Worm (Caenorhabditis elegans): ENCODE results near the gene cht-3.

The cht-3 gene

DNA sequence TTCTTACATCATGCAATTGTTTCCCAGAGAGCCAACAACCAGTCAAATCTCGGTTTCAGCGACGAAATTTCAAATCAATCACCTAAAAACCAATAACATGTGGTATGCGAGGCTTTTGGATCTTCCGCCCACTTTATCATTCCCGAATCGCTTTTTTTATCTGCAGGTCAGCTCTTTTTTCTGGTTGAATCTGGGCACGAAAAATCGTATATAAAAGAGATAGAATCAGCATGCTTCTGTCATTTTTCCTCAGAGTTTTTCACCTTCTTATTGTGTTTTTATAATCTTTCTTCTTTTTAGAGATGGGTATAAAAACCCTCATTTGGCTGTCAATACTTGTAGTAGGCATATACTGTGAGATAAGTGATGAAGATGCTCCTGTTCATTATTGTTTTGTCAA, at the start of gene cht-3:
Gene cht-3 (plus strand): TSS at position 301 of the 400 bp plus-strand sequence.
- TF ChIP-seq snpc-4 (tag; optimal IDR thresholded peaks at IDR 0.05) (no peak), elt-3 (tag; optimal IDR thresholded peaks at IDR 0.05) (no peak), daf-12 (tag; optimal IDR thresholded peaks at IDR 0.05) (no peak), fos-1 (tag; optimal IDR thresholded peaks at IDR 0.05) (no peak)

DNA sequence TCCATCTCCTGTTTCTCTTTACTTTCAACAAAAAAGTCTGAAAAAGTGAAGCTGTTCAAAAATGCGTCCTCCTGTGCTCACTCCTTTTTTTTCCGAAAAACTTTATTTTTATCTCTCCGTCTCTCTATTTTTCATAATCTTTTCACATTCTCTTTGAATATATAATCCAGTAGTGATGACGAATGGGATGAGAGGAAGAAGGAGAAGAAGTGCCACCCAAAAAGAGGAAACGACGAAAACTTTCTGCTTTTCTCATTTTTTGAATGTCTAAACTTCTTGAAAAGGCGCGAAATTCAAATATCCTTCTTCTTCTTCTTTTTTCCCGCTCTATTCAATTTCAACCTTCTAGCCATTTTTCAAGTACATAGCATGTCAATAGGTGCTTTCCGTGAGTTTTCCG, 48.7 kb upstream of the cht-3 start:
- peak; percentile 23 for TF ChIP-seq nfya-1 (tag; optimal IDR thresholded peaks at IDR 0.05; ENCODE audit: insufficient read depth)
- no peak for TF ChIP-seq nhr-43 (tag; optimal IDR thresholded peaks at IDR 0.05; ENCODE audit: poor library complexity, severe bottlenecking)
- TF ChIP-seq lin-15B (tag; optimal IDR thresholded peaks at IDR 0.05) = peak; percentile 13
- no peak for TF ChIP-seq elt-3 (tag; optimal IDR thresholded peaks at IDR 0.05)
- no peak for TF ChIP-seq pha-4 (tag; optimal IDR thresholded peaks at IDR 0.05)
- no peak for TF ChIP-seq skn-1 (tag; optimal IDR thresholded peaks at IDR 0.05)
- TF ChIP-seq snpc-4 (tag; optimal IDR thresholded peaks at IDR 0.05) = no peak
- peak; percentile 90 for TF ChIP-seq fkh-10 (GFP tag; optimal IDR thresholded peaks at IDR 0.05)

DNA sequence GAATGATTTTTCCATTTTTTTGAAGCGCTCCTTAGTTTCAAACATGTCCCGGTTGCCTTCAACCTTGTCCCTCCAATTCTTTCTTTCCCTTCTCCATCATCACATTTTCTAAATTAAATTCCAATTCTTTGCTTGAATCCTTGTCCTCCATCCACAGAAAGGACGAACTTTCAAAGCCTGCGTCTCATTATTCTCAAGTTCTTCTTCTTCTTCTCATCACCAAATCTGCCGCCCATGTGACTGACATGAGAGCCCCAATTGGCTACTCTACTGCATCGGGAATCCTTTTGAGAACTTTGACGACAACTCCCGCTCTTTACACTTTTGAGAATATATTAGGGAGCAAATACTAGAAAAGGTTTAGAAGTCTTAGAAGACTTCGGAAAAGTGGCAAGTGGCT, 46.8 kb upstream of the cht-3 start:
- peak; percentile 78 for TF ChIP-seq nfya-1 (tag; optimal IDR thresholded peaks at IDR 0.05; ENCODE audit: insufficient read depth)
- TF ChIP-seq nhr-25 (tag; optimal IDR thresholded peaks at IDR 0.05) = no peak
- no peak for TF ChIP-seq pha-4 (tag; optimal IDR thresholded peaks at IDR 0.05)
- TF ChIP-seq fkh-10 (GFP tag; optimal IDR thresholded peaks at IDR 0.05) = peak; percentile 92
- TF ChIP-seq tbx-2 (tag; optimal IDR thresholded peaks at IDR 0.05) = no peak
- TF ChIP-seq fkh-2 (tag; optimal IDR thresholded peaks at IDR 0.05) = no peak
- no peak for TF ChIP-seq ztf-4 (tag; optimal IDR thresholded peaks at IDR 0.05)
- TF ChIP-seq sea-2 (GFP tag; optimal IDR thresholded peaks at IDR 0.05) = no peak
- no peak for TF ChIP-seq skn-1 (tag; optimal IDR thresholded peaks at IDR 0.05)
- TF ChIP-seq ceh-82 (tag; optimal IDR thresholded peaks at IDR 0.05) = no peak
- TF ChIP-seq aly-2 (tag; optimal IDR thresholded peaks at IDR 0.05) = no peak
- TF ChIP-seq pqm-1 (tag; optimal IDR thresholded peaks at IDR 0.05) = no peak
- no peak for TF ChIP-seq lin-39 (tag; optimal IDR thresholded peaks at IDR 0.05)
- TF ChIP-seq ama-1 (optimal IDR thresholded peaks at IDR 0.05) = no peak

DNA sequence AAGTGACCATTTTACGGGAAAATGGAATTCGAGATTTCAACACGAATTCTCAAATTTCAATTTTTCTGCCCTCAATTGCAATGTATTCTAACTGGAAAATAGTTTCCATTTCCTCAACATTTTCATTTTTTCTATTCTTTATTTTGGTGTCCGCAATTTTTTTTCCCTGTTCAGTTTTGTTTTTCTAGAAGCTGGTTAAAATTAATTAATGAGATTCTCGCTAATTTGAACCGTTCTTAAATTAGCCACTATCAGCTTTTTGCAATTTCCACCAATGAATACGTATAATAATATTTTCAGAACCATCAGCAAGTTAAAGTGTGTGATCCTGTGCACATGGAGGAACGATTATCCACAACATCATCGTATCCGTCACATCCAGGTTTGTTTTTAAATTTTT, 46.1 kb upstream of the cht-3 start, which contains the start of gene jnk-1:
Gene jnk-1 (plus strand): TSS at position 301 of the 400 bp plus-strand sequence.
- TF ChIP-seq egl-27 (tag; optimal IDR thresholded peaks at IDR 0.05) (no peak), snpc-4 (tag; optimal IDR thresholded peaks at IDR 0.05) (no peak), elt-2 (tag; optimal IDR thresholded peaks at IDR 0.05) (no peak), unc-62 (GFP tag; optimal IDR thresholded peaks at IDR 0.05) (no peak), ztf-4 (tag; optimal IDR thresholded peaks at IDR 0.05) (no peak), eor-1 (tag; optimal IDR thresholded peaks at IDR 0.05) (no peak), fkh-2 (tag; optimal IDR thresholded peaks at IDR 0.05) (no peak), ZK546.5 (tag; optimal IDR thresholded peaks at IDR 0.05) (no peak), ama-1 (optimal IDR thresholded peaks at IDR 0.05) (no peak), elt-3 (tag; optimal IDR thresholded peaks at IDR 0.05) (no peak), lin-15B (tag; optimal IDR thresholded peaks at IDR 0.05) (no peak), unc-39 (tag; optimal IDR thresholded peaks at IDR 0.05) (no peak), nhr-43 (tag; optimal IDR thresholded peaks at IDR 0.05; ENCODE audit: poor library complexity, severe bottlenecking) (no peak), zag-1 (tag; optimal IDR thresholded peaks at IDR 0.05) (no peak), ceh-9 (tag; optimal IDR thresholded peaks at IDR 0.05) (no peak), pha-4 (tag; optimal IDR thresholded peaks at IDR 0.05) (no peak), aly-2 (tag; optimal IDR thresholded peaks at IDR 0.05) (no peak), nhr-76 (tag; optimal IDR thresholded peaks at IDR 0.05) (no peak)

DNA sequence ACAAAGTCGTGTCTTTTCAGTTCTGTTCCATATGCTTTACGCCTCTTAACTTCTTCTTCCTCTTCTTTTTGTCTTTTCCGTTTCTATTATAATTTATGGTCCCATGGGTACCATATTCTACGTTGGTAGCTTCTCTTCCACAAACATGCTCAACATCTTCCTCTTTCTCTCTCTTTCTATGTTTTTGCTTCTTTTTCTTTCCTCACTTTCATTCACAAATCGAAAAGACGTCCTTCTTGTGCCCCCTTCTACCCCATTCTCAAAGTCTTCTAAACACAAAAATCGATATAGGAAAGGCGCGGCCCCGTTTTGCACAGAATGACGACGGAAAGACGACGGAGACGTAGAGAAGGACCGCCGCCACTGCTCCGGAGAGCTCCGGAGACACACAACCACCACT, 44.7 kb upstream of the cht-3 start:
- TF ChIP-seq ceh-28 (tag; optimal IDR thresholded peaks at IDR 0.05) = peak; percentile 2
- TF ChIP-seq nfya-1 (tag; optimal IDR thresholded peaks at IDR 0.05; ENCODE audit: insufficient read depth) = peak; percentile 62
- TF ChIP-seq ztf-11 (tag; optimal IDR thresholded peaks at IDR 0.05) = no peak
- TF ChIP-seq pha-4 (tag; optimal IDR thresholded peaks at IDR 0.05) = no peak
- TF ChIP-seq elt-1 (tag; optimal IDR thresholded peaks at IDR 0.05) = peak; percentile 35
- peak; percentile 50 for TF ChIP-seq lin-39 (tag; optimal IDR thresholded peaks at IDR 0.05)

DNA sequence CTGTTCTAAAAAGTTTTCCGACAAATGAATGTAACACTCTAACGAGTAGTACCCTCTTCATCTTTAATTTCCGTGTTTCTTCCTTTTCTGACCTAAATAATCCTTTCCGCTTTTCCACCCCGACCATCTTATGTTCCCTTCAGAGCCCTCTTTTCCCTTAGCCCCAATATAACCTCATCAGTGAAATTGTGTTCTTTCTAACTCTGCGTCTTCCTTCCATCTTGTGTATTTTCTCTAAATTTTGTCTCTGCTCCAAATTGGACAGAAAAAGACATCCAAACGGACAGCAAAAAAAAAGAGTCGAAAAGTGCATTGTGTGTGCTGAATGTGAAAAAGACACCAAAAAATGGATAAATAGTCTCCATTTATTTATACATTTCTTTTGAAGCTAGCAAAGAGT, 43.9 kb upstream of the cht-3 start:
- peak; percentile 46 for TF ChIP-seq hmg-11 (tag; optimal IDR thresholded peaks at IDR 0.05)
- TF ChIP-seq nfya-1 (tag; optimal IDR thresholded peaks at IDR 0.05; ENCODE audit: insufficient read depth) = peak; percentile 47
- TF ChIP-seq ama-1 (optimal IDR thresholded peaks at IDR 0.05) = no peak

All from whole organism, L3 larva.